Worm (Caenorhabditis elegans) whole organism, L4/young adult: ENCODE measurements around the gene W04G3.10.

ENCODE experiments used
- W03F9.2 ChIP-seq: fragments of 150-350 bp; optimal IDR thresholded peaks from 2 replicates; lab custom pipeline; 2014; ENCODE audit warnings: missing biosample characterization, missing genetic modification characterization
- dao-5 ChIP-seq: sonication (generic microtip); optimal IDR thresholded peaks from 2 replicates; lab custom pipeline; 2016; ENCODE audit warnings: missing genotype, missing genetic modification characterization, moderate library complexity, missing compliant biosample characterization
- him-1 ChIP-seq: sonication (generic microtip); optimal IDR thresholded peaks from 2 replicates; lab custom pipeline; 2016; ENCODE audit warnings: missing genotype, missing genetic modification reagents, missing genetic modification characterization, missing compliant biosample characterization

DNA sequence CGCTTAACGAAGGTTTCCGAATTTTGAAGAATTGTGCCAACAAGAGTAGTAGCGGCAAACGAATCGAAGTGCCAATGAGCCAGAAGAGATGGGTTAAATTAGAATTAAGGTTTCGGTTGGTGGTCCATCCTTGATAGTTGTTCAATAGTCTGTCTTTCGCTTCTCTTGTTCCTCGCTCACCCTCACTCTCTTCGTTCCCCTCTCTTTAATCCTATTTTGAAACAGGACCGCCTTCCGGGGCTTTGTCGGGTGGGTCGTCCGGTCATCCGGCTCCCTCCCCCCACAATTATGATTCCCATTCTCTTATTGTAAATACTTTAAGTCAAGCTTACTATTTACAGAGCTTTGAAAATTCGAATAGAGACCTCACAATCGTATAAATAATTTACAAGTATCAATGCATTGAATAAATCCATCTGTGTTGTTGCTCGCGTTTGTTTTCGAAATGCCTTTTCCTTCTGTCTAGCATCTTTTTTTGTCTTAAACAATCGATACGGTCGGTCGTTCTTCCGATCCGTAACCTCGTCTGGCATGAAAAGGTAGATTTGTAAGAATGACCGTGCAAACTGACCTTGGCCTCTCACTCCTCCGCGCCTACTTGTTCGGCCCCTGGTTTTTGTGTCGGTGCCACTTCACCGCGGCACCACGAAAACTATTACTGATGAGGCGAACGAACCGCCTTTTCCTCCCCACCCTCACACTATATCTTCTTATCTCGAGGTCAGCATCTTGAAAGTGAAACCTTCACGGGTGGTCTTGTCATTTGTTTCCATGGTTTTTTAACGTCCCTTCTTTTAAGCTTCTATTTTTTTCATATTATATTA, 44.7 kb downstream of the W04G3.10 start:
- TF ChIP-seq him-1 (tag; lab: Kevin White, UChicago) = no peak
- TF ChIP-seq dao-5 = no peak
- no peak for TF ChIP-seq W03F9.2 (tag; lab: Kevin White, UChicago)
